Worm (Caenorhabditis elegans): ENCODE results near the gene D2096.6.

DNA sequence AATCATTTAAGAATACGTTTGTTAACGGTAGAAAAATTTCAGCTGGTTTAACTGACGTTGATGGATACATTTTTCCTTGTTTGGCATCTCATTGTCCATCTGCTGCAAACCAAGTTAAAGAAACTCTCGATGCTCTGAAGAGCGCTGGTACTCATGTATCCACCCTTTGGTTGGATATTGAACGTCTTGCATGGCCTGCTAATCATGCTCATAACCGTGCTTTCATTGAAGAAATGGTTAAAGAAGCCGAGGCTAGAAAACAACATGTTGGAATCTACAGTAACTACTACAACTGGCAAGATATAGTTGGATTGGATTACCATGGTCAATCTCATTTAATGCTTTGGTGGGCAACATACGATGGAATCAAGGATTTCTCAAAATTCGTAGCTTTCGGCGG lies 36.0 kb downstream of the D2096.6 start:
- no peak for TF ChIP-seq bed-3 (GFP tag; optimal IDR thresholded peaks at IDR 0.05)
- no peak for TF ChIP-seq nhr-28 (tag; optimal IDR thresholded peaks at IDR 0.05)
- TF ChIP-seq lin-13 (tag; optimal IDR thresholded peaks at IDR 0.05): no peak
